Worm (Caenorhabditis elegans): ENCODE data around the gene nas-39.
"Not testable (repeated sequence)": the region's sequence is repeated elsewhere in the genome, so short reads cannot be mapped to it uniquely, and the experiment has no call there.

Gene nas-39

DNA sequence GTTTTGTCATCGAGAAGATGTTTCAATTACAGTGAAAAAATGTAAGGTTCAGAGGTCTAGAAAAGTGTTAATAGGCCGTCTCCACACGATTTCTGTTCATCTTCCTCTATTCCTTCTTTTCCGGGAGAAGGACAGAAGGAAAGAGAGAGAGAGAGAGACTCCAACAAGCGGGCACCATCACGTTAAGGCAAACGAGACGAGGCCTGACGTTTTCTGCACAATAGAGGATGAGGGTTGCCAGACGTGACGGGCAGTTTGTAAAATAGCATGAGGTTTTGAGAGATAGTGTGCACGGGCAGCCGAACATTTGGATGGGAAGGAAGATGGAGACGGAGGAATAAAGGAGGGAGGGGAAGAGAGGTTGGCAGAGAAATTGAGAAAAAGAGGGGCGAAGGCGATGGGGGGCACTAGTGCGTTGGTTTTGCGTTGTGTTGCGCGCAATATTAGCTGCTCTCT, 10.9 kb upstream of the nas-39 start, which contains the start of gene twf-2 (continued):
- TF ChIP-seq sox-4 (tag; optimal IDR thresholded peaks at IDR 0.05) (peak; percentile 48), che-1 (tag; optimal IDR thresholded peaks at IDR 0.05) (no peak), ceh-34 (tag; optimal IDR thresholded peaks at IDR 0.05) (peak; percentile 67), npax-4 (tag; optimal IDR thresholded peaks at IDR 0.05) (no peak), ceh-18 (tag; optimal IDR thresholded peaks at IDR 0.05) (peak; percentile 91), pag-3 (tag; optimal IDR thresholded peaks at IDR 0.05; ENCODE audit: borderline replicate concordance) (peak; percentile 19), fkh-10 (GFP tag; optimal IDR thresholded peaks at IDR 0.05) (no peak), unc-3 (GFP tag; conservative IDR thresholded peaks at IDR 0.05) (no peak), unc-3 (tag; optimal IDR thresholded peaks at IDR 0.05) (no peak), K02D7.2 (tag; optimal IDR thresholded peaks at IDR 0.05) (no peak), unc-86 (tag; optimal IDR thresholded peaks at IDR 0.05) (no peak), hlh-8 (tag; optimal IDR thresholded peaks at IDR 0.05) (peak; percentile 35), T23F11.4 (GFP tag; optimal IDR thresholded peaks at IDR 0.05) (no peak), mec-3 (tag; optimal IDR thresholded peaks at IDR 0.05; ENCODE audit: borderline replicate concordance) (no peak), hlh-6 (tag; optimal IDR thresholded peaks at IDR 0.05) (peak; percentile 38)

DNA sequence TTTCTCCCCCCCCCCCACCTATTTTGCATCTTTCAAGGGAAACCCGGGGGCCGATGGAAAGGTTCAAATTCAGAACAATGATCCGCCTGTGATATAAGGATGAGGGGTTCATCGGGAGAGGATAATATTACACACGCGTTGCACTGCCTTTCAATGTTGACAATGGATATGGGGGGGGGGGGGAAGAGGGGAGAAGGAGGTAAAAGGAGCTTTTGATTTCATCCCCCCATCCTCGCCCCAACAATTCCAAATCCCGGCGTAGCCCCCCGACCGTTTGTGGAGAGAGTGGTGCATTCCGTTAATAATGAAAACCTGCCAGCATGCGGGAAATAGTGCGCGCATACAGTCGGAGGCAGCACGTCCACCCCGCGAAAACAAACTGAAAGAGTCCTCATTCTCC, 9.6 kb upstream of the nas-39 start:
- TF ChIP-seq ceh-19 (GFP tag; optimal IDR thresholded peaks at IDR 0.05) (peak; percentile 16), sox-4 (tag; optimal IDR thresholded peaks at IDR 0.05) (no peak), ceh-30 (tag; optimal IDR thresholded peaks at IDR 0.05) (no peak), ceh-34 (tag; optimal IDR thresholded peaks at IDR 0.05) (peak; percentile 74)

DNA sequence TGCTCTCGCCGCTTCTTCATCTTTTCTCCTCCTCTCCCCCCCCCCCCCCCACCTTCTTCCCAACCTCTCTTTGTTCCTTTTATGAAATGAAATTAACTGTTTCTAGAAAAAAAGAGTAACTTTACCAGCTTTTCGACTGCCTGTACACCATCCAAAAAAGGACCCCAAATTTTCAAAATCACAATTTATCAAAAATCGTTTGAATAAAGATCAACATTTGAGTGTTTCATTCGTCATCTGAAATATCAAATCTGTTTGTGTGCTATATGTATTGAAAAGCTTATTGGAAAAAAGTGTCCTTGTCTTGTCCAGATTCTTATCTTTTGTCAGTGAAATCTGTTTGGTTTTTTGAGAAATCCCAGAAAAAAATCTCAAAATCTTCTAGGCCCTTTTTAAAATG, 5.6 kb upstream of the nas-39 start:
- TF ChIP-seq syd-9 (tag; optimal IDR thresholded peaks at IDR 0.05) (no peak), Y22D7AL.16 (tag; optimal IDR thresholded peaks at IDR 0.05) (no peak), ceh-14 (tag; optimal IDR thresholded peaks at IDR 0.05) (no peak), ceh-6 (GFP tag; optimal IDR thresholded peaks at IDR 0.05) (no peak), pha-4 (tag; optimal IDR thresholded peaks at IDR 0.05) (no peak), pha-2 (tag; optimal IDR thresholded peaks at IDR 0.05) (no peak), ceh-9 (tag; optimal IDR thresholded peaks at IDR 0.05) (no peak), mec-3 (tag; optimal IDR thresholded peaks at IDR 0.05; ENCODE audit: borderline replicate concordance) (no peak), C08G9.2 (tag; optimal IDR thresholded peaks at IDR 0.05) (no peak), T23F11.4 (GFP tag; optimal IDR thresholded peaks at IDR 0.05) (no peak), ceh-48 (tag; optimal IDR thresholded peaks at IDR 0.05) (no peak), sox-2 (GFP tag; IDR thresholded peaks at IDR 0.05) (no peak)

DNA sequence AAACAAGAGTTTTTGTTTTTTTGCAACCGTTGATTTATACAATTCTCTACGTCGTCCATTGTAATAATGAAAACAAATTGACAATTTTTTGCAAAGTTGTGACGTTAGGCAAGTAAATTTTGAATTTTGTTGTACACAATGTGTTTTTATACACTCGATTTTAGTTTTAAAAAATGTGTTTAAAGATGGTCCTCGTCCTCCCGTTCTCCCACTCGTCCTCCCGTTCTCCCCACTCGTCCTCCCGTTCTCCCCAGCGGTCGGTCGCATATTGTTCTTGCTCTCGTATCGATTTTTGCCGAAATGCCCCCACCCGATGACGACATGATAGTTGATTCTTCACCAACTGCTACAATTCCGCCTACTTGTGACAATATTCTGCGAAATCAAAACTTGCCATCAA, 5.1 kb upstream of the nas-39 start, which contains the start of gene F38E9.4:
Gene F38E9.4, plus strand, starts transcription at position 301 of the 400 bp plus-strand sequence.
- TF ChIP-seq ztf-16, ttx-3, Y22D7AL.16 (tag; optimal IDR thresholded peaks at IDR 0.05): not testable (repeated sequence)

DNA sequence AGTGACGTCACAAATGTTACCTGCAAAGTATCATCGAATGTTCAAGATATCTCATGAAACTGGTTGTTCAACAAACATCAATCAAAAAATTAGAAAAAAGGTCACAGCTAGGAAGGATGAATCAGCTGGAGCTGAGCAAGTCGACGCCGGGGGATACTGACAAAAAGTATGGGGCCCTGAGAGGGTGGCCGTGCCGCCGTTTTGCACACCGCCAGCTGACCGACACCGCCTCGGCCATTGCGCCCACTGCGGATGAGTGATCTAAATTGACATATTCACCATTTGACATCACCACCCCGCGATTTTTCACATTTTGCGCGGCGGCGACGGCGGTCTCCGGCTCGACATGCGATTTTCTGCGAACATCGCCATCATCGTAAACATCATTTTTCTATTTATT, 386 bp downstream of the nas-39 start:
- no peak for TF ChIP-seq lin-11 (tag; optimal IDR thresholded peaks at IDR 0.05)
- TF ChIP-seq unc-55 (GFP tag; optimal IDR thresholded peaks at IDR 0.05): no peak
- TF ChIP-seq pha-2 (tag; optimal IDR thresholded peaks at IDR 0.05): no peak
- no peak for TF ChIP-seq ceh-48 (tag; optimal IDR thresholded peaks at IDR 0.05)
- no peak for TF ChIP-seq syd-9 (tag; optimal IDR thresholded peaks at IDR 0.05)
- TF ChIP-seq ceh-24 (tag; optimal IDR thresholded peaks at IDR 0.05): no peak
- no peak for TF ChIP-seq sox-4 (tag; optimal IDR thresholded peaks at IDR 0.05)
- TF ChIP-seq ama-1 (optimal IDR thresholded peaks at IDR 0.05): no peak

DNA sequence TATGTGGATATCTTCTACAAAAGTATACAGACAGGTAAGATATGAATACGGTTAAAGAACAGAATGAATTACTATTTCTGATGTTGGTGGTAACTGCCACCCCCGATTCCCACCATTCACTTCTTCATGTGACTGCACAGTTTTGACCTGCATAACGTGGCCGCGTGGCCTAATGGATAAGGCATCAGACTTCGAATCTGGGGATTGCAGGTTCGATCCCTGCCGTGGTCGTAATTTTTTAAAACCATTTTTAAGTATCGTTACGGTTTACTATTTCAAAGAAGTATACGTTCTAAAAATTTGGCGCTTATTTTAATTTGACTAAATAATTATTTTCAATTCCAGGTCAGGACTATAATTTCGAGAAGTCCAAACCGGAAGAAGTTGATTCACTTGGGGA, 4.6 kb downstream of the nas-39 start:
- TF ChIP-seq unc-42 (tag; optimal IDR thresholded peaks at IDR 0.05) (no peak), ceh-45 (GFP tag; IDR thresholded peaks at IDR 0.05) (no peak), che-1 (tag; optimal IDR thresholded peaks at IDR 0.05) (no peak), ceh-48 (tag; optimal IDR thresholded peaks at IDR 0.05) (no peak), fax-1 (tag; optimal IDR thresholded peaks at IDR 0.05) (no peak), nhr-232 (tag; optimal IDR thresholded peaks at IDR 0.05) (no peak), K02D7.2 (tag; optimal IDR thresholded peaks at IDR 0.05) (no peak), hlh-6 (tag; optimal IDR thresholded peaks at IDR 0.05) (no peak), unc-55 (GFP tag; optimal IDR thresholded peaks at IDR 0.05) (no peak), fkh-10 (GFP tag; optimal IDR thresholded peaks at IDR 0.05) (no peak), pat-9 (tag; optimal IDR thresholded peaks at IDR 0.05) (no peak), madf-2 (tag; optimal IDR thresholded peaks at IDR 0.05) (no peak), ceh-14 (tag; optimal IDR thresholded peaks at IDR 0.05) (no peak), hlh-15 (tag; optimal IDR thresholded peaks at IDR 0.05) (no peak), ets-4 (tag; optimal IDR thresholded peaks at IDR 0.05) (no peak), ceh-19 (GFP tag; optimal IDR thresholded peaks at IDR 0.05) (no peak), ceh-2 (tag; optimal IDR thresholded peaks at IDR 0.05) (no peak), pax-1 (tag; optimal IDR thresholded peaks at IDR 0.05) (no peak)
